Worm (Caenorhabditis elegans) whole organism, late embryonic: Measurements from ENCODE around the gene dpy-22.

Experiments used
- C38D4.7 ChIP-seq: fragments of 200-800 bp; sonication (Bioruptor generic); optimal IDR thresholded peaks from 2 replicates; lab custom pipeline; 2018; ENCODE audit warnings: mild to moderate bottlenecking, missing genetic modification characterization, moderate library complexity, missing compliant biosample characterization
- ceh-22 ChIP-seq: sonication (generic microtip); optimal IDR thresholded peaks from 2 replicates; lab custom pipeline; 2017; ENCODE audit warnings: missing biosample characterization, missing genetic modification characterization
- ceh-34 ChIP-seq: sonication (generic microtip); optimal IDR thresholded peaks from 2 replicates; lab custom pipeline; 2016; ENCODE audit warnings: mild to moderate bottlenecking, missing genetic modification characterization, missing compliant biosample characterization
- ets-4 ChIP-seq: sonication (generic microtip); optimal IDR thresholded peaks from 2 replicates; lab custom pipeline; 2016; ENCODE audit warnings: missing genetic modification characterization, missing compliant biosample characterization
- pag-3 ChIP-seq: sonication (generic microtip); optimal IDR thresholded peaks from 2 replicates; lab custom pipeline; 2016; ENCODE audit warnings: missing compliant biosample characterization, missing genetic modification characterization, borderline replicate concordance

- TF ChIP-seq C38D4.7 (GFP tag; lab: Kevin White, UChicago): no peak
- no peak for TF ChIP-seq ets-4
- no peak for TF ChIP-seq pag-3 (tag; lab: Kevin White, UChicago)
- TF ChIP-seq ceh-22 (tag; lab: Kevin White, UChicago): no peak
- TF ChIP-seq ceh-34 (tag; lab: Kevin White, UChicago): no peak
Observed at ce11 chrX:9848214-9848789, 26.2 kb upstream of the dpy-22 start.
